Worm (Caenorhabditis elegans) whole organism, mixed stage, embryonic: ENCODE data around the gene ZC262.4.

ENCODE experiments used
- elt-3 ChIP-seq: fragments of 150-350 bp; optimal IDR thresholded peaks from 2 replicates; lab custom pipeline; 2014; ENCODE audit warnings: missing biosample characterization, missing genetic modification characterization
- lin-13 ChIP-seq: fragments of 150-350 bp; optimal IDR thresholded peaks from 2 replicates; lab custom pipeline; 2014; ENCODE audit warnings: missing biosample characterization, missing genetic modification characterization
- lsy-2 ChIP-seq: fragments of 150-350 bp; optimal IDR thresholded peaks from 2 replicates; lab custom pipeline; 2014; ENCODE audit warnings: missing biosample characterization, missing genetic modification characterization
- mep-1 ChIP-seq: fragments of 150-350 bp; optimal IDR thresholded peaks from 2 replicates; lab custom pipeline; 2017; ENCODE audit warnings: missing biosample characterization, missing genetic modification reagents, missing genetic modification characterization, inconsistent platforms
- tbx-8 ChIP-seq: fragments of 200-800 bp; sonication (Bioruptor generic); optimal IDR thresholded peaks from 2 replicates; lab custom pipeline; 2018; ENCODE audit warnings: mild to moderate bottlenecking, missing genetic modification characterization, moderate library complexity, missing compliant biosample characterization

- TF ChIP-seq elt-3 (tag; lab: Kevin White, UChicago), result no peak
- TF ChIP-seq tbx-8 (GFP tag; lab: Kevin White, UChicago), result no peak
- no peak for TF ChIP-seq lin-13
- peak; percentile 48 for TF ChIP-seq mep-1 (tag; lab: Kevin White, UChicago)
- TF ChIP-seq lsy-2, result peak; percentile 35
Measured at ce11 chrIII:8356407-8356881, 22.1 kb upstream of the ZC262.4 start.
